Worm (Caenorhabditis elegans): ENCODE results near the gene JC8.4.

The JC8.4 gene

DNA sequence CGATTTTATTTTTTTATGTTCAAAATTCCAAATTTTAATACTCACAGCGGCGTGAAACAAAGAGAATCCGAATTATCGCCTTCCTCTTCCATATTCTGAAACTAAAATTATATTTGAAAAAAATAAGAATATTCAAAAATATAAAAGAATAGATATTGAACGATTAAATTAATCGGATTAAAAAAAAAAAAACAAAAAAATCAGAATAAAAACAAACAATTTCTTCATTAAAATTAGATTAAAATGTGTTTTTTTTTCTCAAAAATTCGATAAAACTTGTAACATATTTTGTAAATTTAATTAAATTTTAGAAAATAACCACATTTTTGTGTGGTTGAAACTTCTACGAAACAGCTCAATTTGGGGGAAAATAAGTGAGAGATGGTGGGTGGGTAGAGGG is 39.3 kb downstream of the JC8.4 start, which contains the start of gene cpsf-3:
TSS of gene cpsf-3 (minus strand) at position 101 of the 400 bp plus-strand sequence.
- TF ChIP-seq ces-1 (GFP tag; optimal IDR thresholded peaks at IDR 0.05) (no peak), ceh-39 (tag; optimal IDR thresholded peaks at IDR 0.05) (no peak), drap-1 (GFP tag; optimal IDR thresholded peaks at IDR 0.05) (no peak), nhr-237 (tag; optimal IDR thresholded peaks at IDR 0.05) (no peak), unc-62 (GFP tag; optimal IDR thresholded peaks at IDR 0.05) (no peak), sem-2 (GFP tag; optimal IDR thresholded peaks at IDR 0.05) (no peak), blmp-1 (tag; optimal IDR thresholded peaks at IDR 0.05) (no peak), cnd-1 (tag; optimal IDR thresholded peaks at IDR 0.05) (no peak), zip-8 (tag; optimal IDR thresholded peaks at IDR 0.05) (no peak), ceh-83 (GFP tag; optimal IDR thresholded peaks at IDR 0.05) (no peak), nhr-28 (tag; optimal IDR thresholded peaks at IDR 0.05) (no peak), sptf-1 (tag; optimal IDR thresholded peaks at IDR 0.05) (no peak), pha-4 (tag; optimal IDR thresholded peaks at IDR 0.05) (no peak), elt-1 (tag; optimal IDR thresholded peaks at IDR 0.05; ENCODE audit: borderline replicate concordance, insufficient read depth) (no peak)

DNA sequence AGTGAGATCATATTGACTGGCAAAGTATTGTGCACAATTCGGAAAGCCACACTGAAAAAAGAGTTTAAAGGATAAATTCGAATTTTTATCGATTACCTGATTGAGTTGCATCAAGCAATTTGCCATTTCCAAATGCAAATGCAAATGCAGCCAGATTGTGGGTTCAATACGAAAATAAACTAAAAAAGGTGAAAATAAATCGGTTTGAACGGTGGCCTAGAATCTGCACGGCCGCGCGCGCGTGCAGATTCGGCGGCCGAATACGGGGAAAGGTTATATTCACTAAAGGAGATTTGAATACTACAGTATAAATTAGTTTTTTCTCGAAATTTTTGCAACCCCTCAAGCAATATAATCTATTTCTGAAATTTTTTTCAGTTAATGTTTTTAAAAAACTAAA is 45.8 kb downstream of the JC8.4 start, which contains the start of gene Y67H2A.10:
TSS of gene Y67H2A.10 (minus strand) at position 184 of the 400 bp plus-strand sequence.
- TF ChIP-seq unc-120 (tag; optimal IDR thresholded peaks at IDR 0.05; ENCODE audit: poor library complexity, severe bottlenecking) (peak; percentile 83), elt-3 (tag; optimal IDR thresholded peaks at IDR 0.05) (no peak)

DNA sequence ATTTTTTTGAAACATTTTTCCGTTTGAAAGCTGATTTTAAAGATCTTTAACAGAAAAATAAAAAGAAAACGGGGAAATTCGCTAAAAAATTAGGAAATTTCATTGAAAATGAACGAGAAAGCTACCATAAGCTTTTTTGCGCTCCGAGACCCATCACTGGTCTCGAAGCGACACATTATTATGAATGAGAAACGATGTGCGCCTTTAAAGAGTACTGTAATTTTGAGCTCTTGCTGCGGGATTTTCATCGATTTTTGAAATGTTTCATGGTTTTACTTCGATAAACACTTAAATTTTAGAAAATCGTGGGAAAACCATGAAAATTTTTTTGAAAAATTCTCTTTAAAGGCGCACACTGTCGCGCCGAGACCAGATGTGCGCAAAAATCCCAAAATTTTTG is 46.8 kb downstream of the JC8.4 start:
- TF ChIP-seq bed-3 (GFP tag; optimal IDR thresholded peaks at IDR 0.05) (no peak), M03D4.4 (tag; optimal IDR thresholded peaks at IDR 0.05) (no peak), unc-39 (tag; optimal IDR thresholded peaks at IDR 0.05) (no peak), ham-2 (GFP tag; optimal IDR thresholded peaks at IDR 0.05) (no peak)

Data from whole organism, mixed stage, embryonic.